Fruit fly (Drosophila melanogaster): ENCODE data around the gene tey.

The tey gene

dm6 chr3L:19618072-19618958, 45.6 kb downstream of the tey start, which contains the start of gene asf1 (continued):
- TF ChIP-seq Lhr (GFP tag; optimal IDR thresholded peaks at IDR 0.05) (peak; percentile 67), crol (GFP tag; IDR thresholded peaks at IDR 0.05) (peak; percentile 85), CG2129 (GFP tag; IDR thresholded peaks at IDR 0.05; ENCODE audit: partially characterized antibody) (peak; percentile 47), E2f1 (GFP tag; IDR thresholded peaks at IDR 0.05) (peak; percentile 51; the same call in 1 of the 2 replicates), zf30C (GFP tag; optimal IDR thresholded peaks at IDR 0.05) (no peak), Elba2 (GFP tag; optimal IDR thresholded peaks at IDR 0.05) (no peak), CG12659 (GFP tag; optimal IDR thresholded peaks at IDR 0.05) (peak; percentile 70), lov (optimal IDR thresholded peaks at IDR 0.05) (no peak), lov (GFP tag; IDR thresholded peaks at IDR 0.05) (no peak), CG9437 (GFP tag; optimal IDR thresholded peaks at IDR 0.05) (no peak), hb (GFP tag; IDR thresholded peaks at IDR 0.05; ENCODE audit: partially characterized antibody) (peak; percentile 73; the same call in 1 of the 3 replicates), Bteb2 (GFP tag; optimal IDR thresholded peaks at IDR 0.05) (no peak), vnd (GFP tag; IDR thresholded peaks at IDR 0.05; ENCODE audit: partially characterized antibody) (peak; percentile 72), tna (GFP tag; IDR thresholded peaks at IDR 0.05; ENCODE audit: partially characterized antibody) (peak; percentile 49; the same call in 1 of the 2 replicates), CG6765 (GFP tag; optimal IDR thresholded peaks at IDR 0.05) (no peak), klu (GFP tag; IDR thresholded peaks at IDR 0.05) (no peak), Stat92E (GFP tag; optimal IDR thresholded peaks at IDR 0.05) (peak in 1 of 3 experiments; percentile 20), CG4424 (GFP tag; optimal IDR thresholded peaks at IDR 0.05) (no peak), CG1832 (GFP tag; optimal IDR thresholded peaks at IDR 0.05) (no peak), kni (GFP tag; optimal IDR thresholded peaks at IDR 0.05) (peak; percentile 57), CG32532 (GFP tag; IDR thresholded peaks at IDR 0.05) (0 out of 2 replicates have a peak, but pooled peaks have one; percentile 17), CG10654 (GFP tag; optimal IDR thresholded peaks at IDR 0.05) (no peak), pnt (GFP tag; optimal IDR thresholded peaks at IDR 0.05) (no peak), usp (GFP tag; optimal IDR thresholded peaks at IDR 0.05) (no peak), wdn (GFP tag; IDR thresholded peaks at IDR 0.05) (no peak), bsh (GFP tag; optimal IDR thresholded peaks at IDR 0.05) (no peak), Asciz (GFP tag; optimal IDR thresholded peaks at IDR 0.05) (no peak), odd (GFP tag; optimal IDR thresholded peaks at IDR 0.05) (no peak), Deaf1 (tag; optimal IDR thresholded peaks at IDR 0.05) (no peak), CG7963 (GFP tag; IDR thresholded peaks at IDR 0.05; ENCODE audit: partially characterized antibody) (no peak; the same call in 2 of the 3 replicates), pum (GFP tag; optimal IDR thresholded peaks at IDR 0.05) (peak; percentile 10), kah (GFP tag; optimal IDR thresholded peaks at IDR 0.05) (peak; percentile 17), CG4820 (GFP tag; optimal IDR thresholded peaks at IDR 0.05) (no peak), hkb (optimal IDR thresholded peaks at IDR 0.05) (no peak), hkb (GFP tag; IDR thresholded peaks at IDR 0.05) (0 out of 2 replicates have a peak, but pooled peaks have one; percentile 25), hbn (GFP tag; IDR thresholded peaks at IDR 0.05; ENCODE audit: partially characterized antibody) (peak; percentile 68), CG5245 (GFP tag; optimal IDR thresholded peaks at IDR 0.05) (no peak), Dref (GFP tag; IDR thresholded peaks at IDR 0.05) (peak; percentile 63), CG3847 (GFP tag; IDR thresholded peaks at IDR 0.05) (no peak; the same call in 1 of the 2 replicates), CG12071 (GFP tag; optimal IDR thresholded peaks at IDR 0.05) (no peak), Sox102F (GFP tag; optimal IDR thresholded peaks at IDR 0.05) (no peak), prd (optimal IDR thresholded peaks at IDR 0.05) (no peak), prd (GFP tag; IDR thresholded peaks at IDR 0.05) (no peak), CG33557 (GFP tag; optimal IDR thresholded peaks at IDR 0.05) (no peak), CG11085 (GFP tag; IDR thresholded peaks at IDR 0.05) (no peak), Med (GFP tag) (peak; percentile 85), Hand (GFP tag; optimal IDR thresholded peaks at IDR 0.05) (no peak), zen2 (GFP tag; IDR thresholded peaks at IDR 0.05; ENCODE audit: partially characterized antibody) (peak; percentile 45; the same call in 1 of the 3 replicates)
